Worm (Caenorhabditis elegans) whole organism, young adult: Measurements from ENCODE around the gene clec-174.

ENCODE experiments used
- bed-1 ChIP-seq: fragments of 200-800 bp; sonication (Bioruptor generic); IDR thresholded peaks from 2 replicates; pipeline ENCODE4 v1.3.6; 2022; ENCODE audit warnings: missing genetic modification reagents, missing genetic modification characterization, missing compliant biosample characterization
- ceh-100 ChIP-seq: fragments of 200-800 bp; sonication (Bioruptor generic); IDR thresholded peaks from 2 replicates; pipeline ENCODE4 v1.3.6; 2022; ENCODE audit warnings: missing genetic modification reagents, missing genetic modification characterization, missing compliant biosample characterization
- chd-7 ChIP-seq: sonication (generic microtip); optimal IDR thresholded peaks from 2 replicates; lab custom pipeline; 2016; ENCODE audit warnings: mild to moderate bottlenecking, missing genetic modification characterization, moderate library complexity, missing compliant biosample characterization
- fkh-3 ChIP-seq: sonication (generic microtip); optimal IDR thresholded peaks from 2 replicates; lab custom pipeline; 2016; ENCODE audit warnings: mild to moderate bottlenecking, missing genetic modification characterization, missing compliant biosample characterization
- mes-4 ChIP-seq: sonication (generic microtip); optimal IDR thresholded peaks from 2 replicates; lab custom pipeline; 2016; ENCODE audit warnings: missing genotype, missing genetic modification characterization, missing compliant biosample characterization
- nhr-27 ChIP-seq: fragments of 200-800 bp; sonication (Bioruptor generic); optimal IDR thresholded peaks from 2 replicates; lab custom pipeline; 2018; ENCODE audit warnings: mild to moderate bottlenecking, missing genetic modification characterization, moderate library complexity, missing compliant biosample characterization
- pha-4 ChIP-seq: fragments of 150-350 bp; sonication (generic microtip); optimal IDR thresholded peaks from 2 replicates; lab custom pipeline; 2014; ENCODE audit warnings: missing biosample characterization, missing genetic modification reagents, missing genetic modification characterization
- rpc-1 ChIP-seq, 2 experiments: fragments of 150-350 bp in 1 of 2; sonication (generic microtip) in 1 of 2; optimal IDR thresholded peaks; 2 replicates each; lab custom pipeline; 2014 to 2018; ENCODE audit warnings: missing biosample characterization in 1 of 2, missing genetic modification characterization in 1 of 2, missing genetic modification reagents in 1 of 2, missing genotype in 1 of 2
- snpc-4 ChIP-seq, 5 experiments: fragments of 150-350 bp in 1 of 5; sonication (generic microtip) in 4 of 5; optimal IDR thresholded peaks; 2 replicates each; lab custom pipeline; 2014 to 2018; ENCODE audit warnings: missing genetic modification characterization in 5 of 5, missing biosample characterization in 3 of 5, antibody characterized with exemption in 2 of 5, mild to moderate bottlenecking in 2 of 5, missing compliant biosample characterization in 2 of 5, missing genotype in 2 of 5, moderate library complexity in 2 of 5, missing genetic modification reagents in 1 of 5

DNA sequence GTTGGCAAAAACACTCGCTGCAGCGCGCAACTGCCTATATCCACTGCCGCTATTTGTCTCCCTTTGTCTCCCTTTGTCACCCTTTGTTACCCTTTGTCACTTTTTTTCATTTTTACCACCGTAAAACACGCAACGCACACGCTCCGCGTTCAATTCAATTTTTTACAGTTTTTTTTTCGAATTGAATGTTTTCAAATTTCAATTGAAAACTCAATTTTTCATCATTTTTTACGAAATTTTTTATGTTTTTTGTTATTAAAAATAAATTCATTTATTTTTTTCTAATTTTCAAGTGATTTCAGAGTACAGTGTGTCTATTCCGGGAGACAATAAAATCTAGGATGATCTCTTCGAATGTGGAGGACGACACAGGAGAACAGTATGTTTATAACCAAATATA lies 1.5 kb upstream of the clec-174 start, which contains the start of gene Y46C8AL.11:
- TF ChIP-seq bed-1 (GFP tag; lab: Robert Waterston, UW) (no peak), snpc-4 (GFP tag; optimal IDR thresholded peaks at IDR 0.05; lab: Kevin White, UChicago) (no peak), snpc-4 (tag; optimal IDR thresholded peaks at IDR 0.05; lab: Kevin White, UChicago) (no peak), ceh-100 (GFP tag; lab: Robert Waterston, UW) (no peak), fkh-3 (tag; lab: Kevin White, UChicago) (no peak), rpc-1 (optimal IDR thresholded peaks at IDR 0.05; lab: Kevin White, UChicago) (no peak), rpc-1 (tag; optimal IDR thresholded peaks at IDR 0.05; lab: Kevin White, UChicago) (no peak), mes-4 (tag; lab: Kevin White, UChicago) (no peak), chd-7 (no peak), nhr-27 (tag; lab: Kevin White, UChicago) (no peak), pha-4 (tag; lab: Kevin White, UChicago) (no peak)
